Worm (Caenorhabditis elegans) whole organism, young adult: ENCODE results near the gene C25H3.3.

Experiments used
- F39B2.1 ChIP-seq: fragments of 200-800 bp; sonication (Bioruptor generic); IDR thresholded peaks from 2 replicates; pipeline ENCODE4 v1.3.6; 2022; ENCODE audit warnings: missing genetic modification reagents, missing genetic modification characterization, missing compliant biosample characterization
- Y56A3A.18 ChIP-seq: fragments of 200-800 bp; sonication (Bioruptor generic); IDR thresholded peaks from 2 replicates; pipeline ENCODE4 v1.3.6; 2022; ENCODE audit warnings: missing genetic modification reagents, missing genetic modification characterization, missing compliant biosample characterization
- akir-1 ChIP-seq: fragments of 200-800 bp; sonication (Bioruptor generic); optimal IDR thresholded peaks from 2 replicates; lab custom pipeline; 2018; ENCODE audit warnings: mild to moderate bottlenecking, missing genetic modification characterization, moderate library complexity, missing compliant biosample characterization
- ama-1 ChIP-seq, 3 experiments: fragments of 150-350 bp in 1 of 3; sonication (generic microtip) in 2 of 3; optimal IDR thresholded peaks; 2 replicates each; lab custom pipeline; 2014 to 2018; ENCODE audit warnings: missing biosample characterization in 2 of 3, missing genetic modification characterization in 2 of 3, missing genetic modification reagents in 2 of 3
- attf-5 ChIP-seq: fragments of 200-800 bp; sonication (Bioruptor generic); optimal IDR thresholded peaks from 2 replicates; lab custom pipeline; 2018; ENCODE audit warnings: mild to moderate bottlenecking, missing genetic modification characterization, missing compliant biosample characterization
- egl-44 ChIP-seq: fragments of 200-800 bp; sonication (Bioruptor generic); IDR thresholded peaks from 2 replicates; pipeline ENCODE4 v1.3.6; 2022; ENCODE audit warnings: missing genetic modification reagents, missing genetic modification characterization, missing compliant biosample characterization
- ekl-4 ChIP-seq: fragments of 200-800 bp; sonication (Bioruptor generic); IDR thresholded peaks from 2 replicates; pipeline ENCODE4 v1.3.6; 2022; ENCODE audit warnings: missing genetic modification reagents, missing genetic modification characterization, missing compliant biosample characterization
- ets-4 ChIP-seq: fragments of 200-800 bp; sonication (Bioruptor generic); optimal IDR thresholded peaks from 2 replicates; lab custom pipeline; 2018; ENCODE audit warnings: mild to moderate bottlenecking, missing genetic modification characterization, missing compliant biosample characterization
- him-1 ChIP-seq: sonication (generic microtip); optimal IDR thresholded peaks from 2 replicates; lab custom pipeline; 2016; ENCODE audit warnings: missing genotype, missing genetic modification reagents, missing genetic modification characterization, missing compliant biosample characterization
- let-526 ChIP-seq: fragments of 200-800 bp; sonication (Bioruptor generic); IDR thresholded peaks from 2 replicates; pipeline ENCODE4 v1.3.6; 2022; ENCODE audit warnings: missing genetic modification reagents, missing genetic modification characterization, missing compliant biosample characterization
- mxl-1 ChIP-seq: sonication (generic microtip); optimal IDR thresholded peaks from 2 replicates; lab custom pipeline; 2016; ENCODE audit warnings: missing genetic modification characterization, missing compliant biosample characterization
- pha-4 ChIP-seq: fragments of 150-350 bp; sonication (generic microtip); optimal IDR thresholded peaks from 2 replicates; lab custom pipeline; 2014; ENCODE audit warnings: missing biosample characterization, missing genetic modification reagents, missing genetic modification characterization
- snpc-4 ChIP-seq, 5 experiments: fragments of 150-350 bp in 1 of 5; sonication (generic microtip) in 4 of 5; optimal IDR thresholded peaks; 2 replicates each; lab custom pipeline; 2014 to 2018; ENCODE audit warnings: missing genetic modification characterization in 5 of 5, missing biosample characterization in 3 of 5, antibody characterized with exemption in 2 of 5, mild to moderate bottlenecking in 2 of 5, missing compliant biosample characterization in 2 of 5, missing genotype in 2 of 5, moderate library complexity in 2 of 5, missing genetic modification reagents in 1 of 5
- unc-62 ChIP-seq: fragments of 150-350 bp; optimal IDR thresholded peaks from 2 replicates; lab custom pipeline; 2014; ENCODE audit warnings: missing biosample characterization, missing genetic modification reagents, missing genetic modification characterization

- TF ChIP-seq attf-5 (GFP tag; lab: Kevin White, UChicago) = peak; percentile 79
- no peak for TF ChIP-seq mxl-1 (tag; lab: Kevin White, UChicago)
- TF ChIP-seq F39B2.1 (GFP tag; lab: Robert Waterston, UW) = no peak
- no peak for TF ChIP-seq unc-62 (GFP tag; lab: Kevin White, UChicago)
- 0 out of 2 replicates have a peak, but pooled peaks have one; percentile 53 for TF ChIP-seq Y56A3A.18 (GFP tag; lab: Robert Waterston, UW)
- no peak for TF ChIP-seq pha-4 (tag; lab: Kevin White, UChicago)
- TF ChIP-seq him-1 = no peak
- no peak for TF ChIP-seq let-526
- no peak for TF ChIP-seq ama-1 (optimal IDR thresholded peaks at IDR 0.05; lab: Kevin White, UChicago)
- TF ChIP-seq ama-1 (GFP tag; optimal IDR thresholded peaks at IDR 0.05; lab: Kevin White, UChicago) = no peak
- no peak for TF ChIP-seq akir-1 (GFP tag; lab: Kevin White, UChicago)
- TF ChIP-seq ets-4 = no peak
- TF ChIP-seq egl-44 (GFP tag; lab: Robert Waterston, UW) = no peak
- TF ChIP-seq ekl-4 = no peak
- no peak for TF ChIP-seq snpc-4 (GFP tag; optimal IDR thresholded peaks at IDR 0.05; lab: Kevin White, UChicago)
- TF ChIP-seq snpc-4 (tag; optimal IDR thresholded peaks at IDR 0.05; lab: Kevin White, UChicago) = peak in 3 of 4 experiments; percentile 10 to 46 (median 33)
Observed at ce11 chrII:5688959-5689358, 5.0 kb upstream of the C25H3.3 start, which contains the start of gene C25H3.11.
